Fruit fly (Drosophila melanogaster) whole organism, embryonic: Measurements from ENCODE around the gene CG16965.

Experiments
- Adf1 ChIP-seq: fragments of 200-800 bp; sonication (Bioruptor generic); IDR thresholded peaks from 2 replicates; pipeline ENCODE4 v1.3.6; 2022; ENCODE audit warnings: missing biosample characterization, missing genetic modification characterization
- Atf-2 ChIP-seq: fragments of 200-800 bp; sonication (Bioruptor generic); optimal IDR thresholded peaks from 2 replicates; lab custom pipeline; 2016; ENCODE audit warnings: missing biosample characterization, missing genetic modification characterization
- CG10274 ChIP-seq: fragments of 200-800 bp; sonication (Bioruptor generic); optimal IDR thresholded peaks from 3 replicates; lab custom pipeline; 2017; ENCODE audit warnings: missing biosample characterization, mild to moderate bottlenecking, missing genetic modification characterization
- CG10565 ChIP-seq: fragments of 200-800 bp; sonication (Bioruptor generic); optimal IDR thresholded peaks from 3 replicates; lab custom pipeline; 2016; ENCODE audit warnings: missing biosample characterization, mild to moderate bottlenecking, missing genetic modification characterization
- CG11085 ChIP-seq: fragments of 200-800 bp; sonication (Bioruptor generic); IDR thresholded peaks from 2 replicates; pipeline ENCODE4 v1.3.6; 2022; ENCODE audit warnings: missing biosample characterization, missing genetic modification characterization
- CG11247 ChIP-seq: fragments of 200-800 bp; sonication (Bioruptor generic); IDR thresholded peaks from 2 replicates; pipeline ENCODE4 v1.3.6; 2022; ENCODE audit warnings: missing biosample characterization, missing genetic modification characterization
- CG13424 ChIP-seq: fragments of 200-800 bp; sonication (Bioruptor generic); optimal IDR thresholded peaks from 2 replicates; lab custom pipeline; 2019; ENCODE audit warnings: missing biosample characterization, mild to moderate bottlenecking, missing genetic modification characterization, moderate library complexity
- CG14710 ChIP-seq: fragments of 200-800 bp; sonication (Bioruptor generic); optimal IDR thresholded peaks from 3 replicates; lab custom pipeline; 2019; ENCODE audit warnings: missing biosample characterization, mild to moderate bottlenecking, missing genetic modification characterization, moderate library complexity
- CG15696 ChIP-seq: fragments of 200-800 bp; sonication (Bioruptor generic); optimal IDR thresholded peaks from 2 replicates; lab custom pipeline; 2019; ENCODE audit warnings: missing biosample characterization, mild to moderate bottlenecking, missing genetic modification characterization, moderate library complexity
- CG16813 ChIP-seq: fragments of 200-800 bp; sonication (Bioruptor generic); IDR thresholded peaks from 3 replicates; pipeline ENCODE4 v1.3.6; 2022; ENCODE audit warnings: missing biosample characterization, missing genetic modification characterization; ENCODE audit not compliant: partially characterized antibody
- CG18262 ChIP-seq: fragments of 200-800 bp; optimal IDR thresholded peaks from 3 replicates; lab custom pipeline; 2019; ENCODE audit warnings: missing biosample characterization, mild to moderate bottlenecking, missing genetic modification characterization, moderate library complexity
- CG31388 ChIP-seq: fragments of 200-800 bp; sonication (Bioruptor generic); optimal IDR thresholded peaks from 2 replicates; lab custom pipeline; 2016; ENCODE audit warnings: missing biosample characterization, missing genetic modification characterization
- CG6791 ChIP-seq: fragments of 200-800 bp; sonication (Bioruptor generic); IDR thresholded peaks from 3 replicates; pipeline ENCODE4 v1.3.6; 2022; ENCODE audit warnings: missing biosample characterization, missing genetic modification characterization; ENCODE audit not compliant: partially characterized antibody
- CG7839 ChIP-seq: fragments of 200-800 bp; sonication (Bioruptor generic); optimal IDR thresholded peaks from 3 replicates; lab custom pipeline; 2018; ENCODE audit warnings: missing biosample characterization, mild to moderate bottlenecking, missing genetic modification characterization, moderate library complexity
- CG8478 ChIP-seq: fragments of >200 bp; optimal IDR thresholded peaks from 2 replicates; lab custom pipeline; 2018
- CG9437 ChIP-seq: fragments of 200-800 bp; sonication (Bioruptor generic); optimal IDR thresholded peaks from 2 replicates; lab custom pipeline; 2018; ENCODE audit warnings: missing biosample characterization, mild to moderate bottlenecking, missing genetic modification characterization
- D ChIP-seq, 2 experiments: fragments of 200-800 bp in 1 of 2; fragments of >200 bp in 1 of 2; sonication (Bioruptor generic) in 1 of 2; optimal IDR thresholded peaks; 2 replicates in 1 of 2; 3 replicates in 1 of 2; lab custom pipeline; 2017; ENCODE audit warnings: mild to moderate bottlenecking in 1 of 2, missing biosample characterization in 1 of 2, missing genetic modification characterization in 1 of 2, missing genetic modification reagents in 1 of 2
- D19B ChIP-seq: fragments of 200-800 bp; sonication (Bioruptor generic); optimal IDR thresholded peaks from 2 replicates; lab custom pipeline; 2017; ENCODE audit warnings: missing biosample characterization, mild to moderate bottlenecking, missing genetic modification characterization
- Drgx ChIP-seq: fragments of 200-800 bp; sonication (Bioruptor generic); IDR thresholded peaks from 2 replicates; pipeline ENCODE4 v1.3.6; 2022; ENCODE audit warnings: missing biosample characterization, missing genetic modification characterization
- ERR ChIP-seq: fragments of 200-800 bp; sonication (Bioruptor generic); optimal IDR thresholded peaks from 2 replicates; lab custom pipeline; 2016; ENCODE audit warnings: missing biosample characterization, missing genetic modification characterization
- HLH4C ChIP-seq: fragments of 200-800 bp; sonication (Bioruptor generic); IDR thresholded peaks from 3 replicates; pipeline ENCODE4 v1.3.6; 2022; ENCODE audit warnings: missing biosample characterization, missing genetic modification characterization; ENCODE audit not compliant: partially characterized antibody
- Hr39 ChIP-seq: fragments of >200 bp; optimal IDR thresholded peaks from 2 replicates; lab custom pipeline; 2017
- Opbp ChIP-seq: fragments of 200-800 bp; sonication (Bioruptor generic); IDR thresholded peaks from 3 replicates; pipeline ENCODE4 v1.3.6; 2022; ENCODE audit warnings: missing biosample characterization, missing genetic modification characterization; ENCODE audit not compliant: partially characterized antibody
- Optix ChIP-seq: fragments of 200-800 bp; sonication (Bioruptor generic); IDR thresholded peaks from 3 replicates; pipeline ENCODE4 v1.3.6; 2022; ENCODE audit warnings: missing biosample characterization, missing genetic modification characterization
- Side ChIP-seq: fragments of 200-800 bp; sonication (Bioruptor generic); optimal IDR thresholded peaks from 2 replicates; lab custom pipeline; 2016; ENCODE audit warnings: missing biosample characterization, missing genetic modification characterization
- Sin3A ChIP-seq: fragments of >200 bp; optimal IDR thresholded peaks from 2 replicates; lab custom pipeline; 2018
- Sox100B ChIP-seq: fragments of 200-800 bp; sonication (Bioruptor generic); optimal IDR thresholded peaks from 3 replicates; lab custom pipeline; 2018; ENCODE audit warnings: missing biosample characterization, mild to moderate bottlenecking, missing genetic modification characterization
- ac ChIP-seq: fragments of 200-800 bp; sonication (Bioruptor generic); optimal IDR thresholded peaks from 3 replicates; lab custom pipeline; 2017; ENCODE audit warnings: missing biosample characterization, mild to moderate bottlenecking, missing genetic modification characterization
- bigmax ChIP-seq: fragments of 200-800 bp; sonication (Bioruptor generic); optimal IDR thresholded peaks from 2 replicates; lab custom pipeline; 2018; ENCODE audit warnings: missing biosample characterization, mild to moderate bottlenecking, missing genetic modification characterization
- corto ChIP-seq: fragments of 200-800 bp; sonication (Bioruptor generic); optimal IDR thresholded peaks from 2 replicates; lab custom pipeline; 2016; ENCODE audit warnings: missing biosample characterization, mild to moderate bottlenecking, missing genetic modification characterization, moderate library complexity
- crol ChIP-seq: fragments of 200-800 bp; sonication (Bioruptor generic); IDR thresholded peaks from 2 replicates; pipeline ENCODE4 v1.3.6; 2022; ENCODE audit warnings: missing biosample characterization, missing genetic modification characterization
- dan ChIP-seq: fragments of 200-800 bp; sonication (Bioruptor generic); IDR thresholded peaks from 2 replicates; pipeline ENCODE4 v1.3.6; 2022; ENCODE audit warnings: missing biosample characterization, missing genetic modification characterization
- danr ChIP-seq: fragments of 200-800 bp; sonication (Bioruptor generic); IDR thresholded peaks from 2 replicates; pipeline ENCODE4 v1.3.6; 2022; ENCODE audit warnings: missing biosample characterization, missing genetic modification characterization
- dati ChIP-seq: fragments of 200-800 bp; sonication (Bioruptor generic); IDR thresholded peaks from 2 replicates; pipeline ENCODE4 v1.3.6; 2022; ENCODE audit warnings: missing biosample characterization, missing genetic modification characterization
- dm ChIP-seq: fragments of 200-800 bp; sonication (Bioruptor generic); optimal IDR thresholded peaks from 3 replicates; lab custom pipeline; 2016; ENCODE audit warnings: missing biosample characterization, missing genetic modification characterization
- dmrt11E ChIP-seq: fragments of 200-800 bp; sonication (Bioruptor generic); optimal IDR thresholded peaks from 3 replicates; lab custom pipeline; 2018; ENCODE audit warnings: missing biosample characterization, mild to moderate bottlenecking, missing genetic modification characterization, moderate library complexity
- eyg ChIP-seq: fragments of 200-800 bp; sonication (Bioruptor generic); optimal IDR thresholded peaks from 3 replicates; lab custom pipeline; 2016; ENCODE audit warnings: missing biosample characterization, missing genetic modification characterization
- fd96Cb ChIP-seq: fragments of 200-800 bp; sonication (Bioruptor generic); optimal IDR thresholded peaks from 2 replicates; lab custom pipeline; 2018; ENCODE audit warnings: missing biosample characterization, mild to moderate bottlenecking, missing genetic modification characterization, moderate library complexity
- ham ChIP-seq: fragments of 200-800 bp; sonication (Bioruptor generic); IDR thresholded peaks from 2 replicates; pipeline ENCODE4 v1.3.6; 2022; ENCODE audit warnings: missing biosample characterization, missing genetic modification characterization
- phol ChIP-seq: fragments of 200-800 bp; sonication (Bioruptor generic); optimal IDR thresholded peaks from 3 replicates; lab custom pipeline; 2018; ENCODE audit warnings: missing biosample characterization, mild to moderate bottlenecking, missing genetic modification characterization, moderate library complexity
- pita ChIP-seq: fragments of 200-800 bp; sonication (Bioruptor generic); optimal IDR thresholded peaks from 2 replicates; lab custom pipeline; 2017; ENCODE audit warnings: missing biosample characterization, mild to moderate bottlenecking, missing genetic modification characterization
- pros ChIP-seq: fragments of 200-800 bp; sonication (Bioruptor generic); optimal IDR thresholded peaks from 3 replicates; lab custom pipeline; 2019; ENCODE audit warnings: missing biosample characterization, mild to moderate bottlenecking, missing genetic modification characterization, moderate library complexity
- pzg ChIP-seq: fragments of 200-800 bp; sonication (Bioruptor generic); optimal IDR thresholded peaks from 3 replicates; lab custom pipeline; 2018; ENCODE audit warnings: missing biosample characterization, mild to moderate bottlenecking, missing genetic modification characterization, moderate library complexity
- salm ChIP-seq: fragments of 200-800 bp; sonication (Bioruptor generic); optimal IDR thresholded peaks from 2 replicates; lab custom pipeline; 2018; ENCODE audit warnings: missing biosample characterization, mild to moderate bottlenecking, missing genetic modification characterization
- slp2 ChIP-seq: fragments of 200-800 bp; sonication (Bioruptor generic); optimal IDR thresholded peaks from 2 replicates; lab custom pipeline; 2016; ENCODE audit warnings: missing biosample characterization, missing genetic modification characterization
- ssp ChIP-seq: fragments of 200-800 bp; sonication (Bioruptor generic); IDR thresholded peaks from 2 replicates; pipeline ENCODE4 v1.3.6; 2022; ENCODE audit warnings: missing biosample characterization, missing genetic modification characterization
- toy ChIP-seq: fragments of 200-800 bp; sonication (Bioruptor generic); IDR thresholded peaks from 2 replicates; pipeline ENCODE4 v1.3.6; 2022; ENCODE audit warnings: missing biosample characterization, missing genetic modification characterization
- ttk ChIP-seq: fragments of 200-800 bp; sonication (Bioruptor generic); IDR thresholded peaks from 2 replicates; pipeline ENCODE4 v2.1.2; 2022; ENCODE audit warnings: missing biosample characterization, missing genetic modification characterization
- vnd ChIP-seq: fragments of 200-800 bp; sonication (Bioruptor generic); IDR thresholded peaks from 3 replicates; pipeline ENCODE4 v1.3.6; 2022; ENCODE audit warnings: missing biosample characterization, missing genetic modification characterization; ENCODE audit not compliant: partially characterized antibody
- wdn ChIP-seq: fragments of 200-800 bp; sonication (Bioruptor generic); IDR thresholded peaks from 2 replicates; pipeline ENCODE4 v1.3.6; 2022; ENCODE audit warnings: missing biosample characterization, missing genetic modification characterization
- zen2 ChIP-seq: fragments of 200-800 bp; sonication (Bioruptor generic); IDR thresholded peaks from 3 replicates; pipeline ENCODE4 v1.3.6; 2022; ENCODE audit warnings: missing biosample characterization, missing genetic modification characterization; ENCODE audit not compliant: partially characterized antibody
- zfh1 ChIP-seq: fragments of 200-800 bp; sonication (Bioruptor generic); IDR thresholded peaks from 3 replicates; pipeline ENCODE4 v1.3.6; 2022; ENCODE audit warnings: missing biosample characterization, missing genetic modification characterization

The CG16965 gene

DNA sequence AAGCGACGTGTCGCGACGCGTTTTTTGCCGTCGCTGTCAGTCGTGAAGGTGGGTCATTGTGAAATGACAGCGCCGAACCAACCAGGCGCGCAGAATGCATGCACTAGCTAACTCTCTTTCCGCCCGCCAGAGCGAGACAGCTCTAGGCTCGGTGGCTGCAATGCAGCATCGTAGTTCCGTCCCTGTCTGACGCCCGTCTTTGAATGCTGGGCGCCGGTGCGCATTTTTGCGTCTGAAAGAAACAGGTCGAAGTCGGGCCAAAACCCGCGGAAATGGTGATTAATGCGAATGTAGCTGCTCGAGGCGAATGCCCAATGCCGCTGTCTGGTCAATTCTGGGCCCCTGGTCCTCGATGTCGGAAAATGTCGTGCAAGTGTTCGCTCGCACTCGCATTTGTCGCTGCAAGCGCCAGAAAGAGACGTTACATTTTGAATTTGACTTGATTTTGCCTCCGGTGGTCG, 26.0 kb downstream of the CG16965 start (continued):
- TF ChIP-seq ERR (peak; percentile 66), CG15696 (tag; lab: Kevin White, UChicago) (peak; percentile 11), CG9437 (GFP tag; lab: Kevin White, UChicago) (no peak), dan (GFP tag; lab: Robert Waterston, UW) (no peak), phol (tag; lab: Kevin White, UChicago) (peak; percentile 26), CG6791 (no peak), slp2 (GFP tag; lab: Kevin White, UChicago) (no peak), D19B (GFP tag; lab: Kevin White, UChicago) (no peak), bigmax (no peak), ttk (no peak), Adf1 (GFP tag; lab: Robert Waterston, UW) (no peak), danr (GFP tag; lab: Robert Waterston, UW) (no peak), Drgx (GFP tag; lab: Robert Waterston, UW) (no peak), HLH4C (GFP tag; lab: Robert Waterston, UW) (no peak), wdn (GFP tag; lab: Robert Waterston, UW) (no peak), Hr39 (lab: Kevin White, UChicago) (no peak), Side (GFP tag; lab: Kevin White, UChicago) (peak; percentile 16), vnd (GFP tag; lab: Robert Waterston, UW) (no peak), ac (GFP tag; lab: Kevin White, UChicago) (peak; percentile 81), Sox100B (GFP tag; lab: Kevin White, UChicago) (peak; percentile 35), Atf-2 (GFP tag; lab: Kevin White, UChicago) (peak; percentile 48), crol (GFP tag; lab: Robert Waterston, UW) (no peak), corto (GFP tag; lab: Kevin White, UChicago) (no peak), CG11247 (no peak), zen2 (GFP tag; lab: Robert Waterston, UW) (no peak), CG10274 (GFP tag; lab: Kevin White, UChicago) (peak; percentile 13), D (optimal IDR thresholded peaks at IDR 0.05; lab: Kevin White, UChicago) (peak; percentile 97), D (GFP tag; optimal IDR thresholded peaks at IDR 0.05; lab: Kevin White, UChicago) (peak; percentile 5), CG11085 (GFP tag; lab: Robert Waterston, UW) (no peak), Optix (GFP tag; lab: Robert Waterston, UW) (no peak), CG31388 (no peak), CG8478 (lab: Kevin White, UChicago) (peak; percentile 94), dm (GFP tag; lab: Kevin White, UChicago) (peak; percentile 46), CG10565 (no peak), pros (GFP tag; lab: Kevin White, UChicago) (peak; percentile 99), dati (GFP tag; lab: Robert Waterston, UW) (no peak), toy (no peak), pzg (GFP tag; lab: Kevin White, UChicago) (peak; percentile 37), eyg (no peak), Sin3A (lab: Kevin White, UChicago) (no peak), dmrt11E (tag; lab: Kevin White, UChicago) (peak; percentile 21), CG18262 (peak; percentile 90), CG13424 (tag; lab: Kevin White, UChicago) (peak; percentile 19), CG7839 (tag; lab: Kevin White, UChicago) (peak; percentile 59), pita (GFP tag; lab: Kevin White, UChicago) (no peak), Opbp (GFP tag; lab: Robert Waterston, UW) (no peak), ssp (GFP tag; lab: Robert Waterston, UW) (no peak), zfh1 (GFP tag; lab: Robert Waterston, UW) (no peak), CG16813 (GFP tag; lab: Robert Waterston, UW) (no peak), ham (GFP tag; lab: Robert Waterston, UW) (no peak), salm (peak; percentile 43), fd96Cb (no peak), CG14710 (peak; percentile 46)
